Fruit fly (Drosophila melanogaster) whole organism, prepupa: Measurements from ENCODE around the gene CG11696.

Experiments used
- Blimp-1 ChIP-seq: fragments of 200-800 bp; sonication (Bioruptor generic); optimal IDR thresholded peaks from 3 replicates; lab custom pipeline; 2017; ENCODE audit warnings: missing biosample characterization, missing genetic modification characterization, mild to moderate bottlenecking, moderate library complexity, missing genetic modification reagents
- CG10669 ChIP-seq: fragments of 200-800 bp; sonication (Bioruptor generic); optimal IDR thresholded peaks from 3 replicates; lab custom pipeline; 2018; ENCODE audit warnings: missing biosample characterization, mild to moderate bottlenecking, missing genetic modification characterization, moderate library complexity
- CG11762 ChIP-seq: fragments of 200-800 bp; sonication (Bioruptor generic); optimal IDR thresholded peaks from 3 replicates; lab custom pipeline; 2016; ENCODE audit warnings: missing biosample characterization, missing genetic modification characterization; ENCODE audit not compliant: insufficient read depth
- CG15336 ChIP-seq: fragments of 200-800 bp; sonication (Bioruptor generic); IDR thresholded peaks from 2 replicates; pipeline ENCODE4 v1.3.6; 2022; ENCODE audit warnings: missing biosample characterization, missing genetic modification characterization
- CG16779 ChIP-seq: fragments of 200-800 bp; sonication (Bioruptor generic); optimal IDR thresholded peaks from 3 replicates; lab custom pipeline; 2017; ENCODE audit warnings: missing biosample characterization, mild to moderate bottlenecking, missing genetic modification characterization
- CG31627 ChIP-seq: fragments of 200-800 bp; sonication (Bioruptor generic); optimal IDR thresholded peaks from 3 replicates; lab custom pipeline; 2016; ENCODE audit warnings: missing biosample characterization, missing genetic modification characterization
- CG3919 ChIP-seq: fragments of 200-800 bp; sonication (Bioruptor generic); optimal IDR thresholded peaks from 3 replicates; lab custom pipeline; 2016; ENCODE audit warnings: missing biosample characterization, missing genetic modification characterization
- CG6163 ChIP-seq: fragments of 200-800 bp; sonication (Bioruptor generic); IDR thresholded peaks from 3 replicates; pipeline ENCODE4 v1.3.6; 2022; ENCODE audit warnings: missing biosample characterization, missing genetic modification characterization
- CG6276 ChIP-seq: fragments of 200-800 bp; sonication (Bioruptor generic); optimal IDR thresholded peaks from 2 replicates; lab custom pipeline; 2017; ENCODE audit warnings: missing biosample characterization, mild to moderate bottlenecking, missing genetic modification characterization
- CG6792 ChIP-seq: fragments of 200-800 bp; sonication (Bioruptor generic); optimal IDR thresholded peaks from 3 replicates; lab custom pipeline; 2016; ENCODE audit warnings: missing biosample characterization, missing genetic modification characterization
- CG6808 ChIP-seq: fragments of 200-800 bp; sonication (Bioruptor generic); optimal IDR thresholded peaks from 3 replicates; lab custom pipeline; 2017; ENCODE audit warnings: missing biosample characterization, missing genetic modification characterization, mild to moderate bottlenecking, moderate library complexity, missing genetic modification reagents
- CG6854 ChIP-seq: fragments of 200-800 bp; sonication (Bioruptor generic); optimal IDR thresholded peaks from 2 replicates; lab custom pipeline; 2017; ENCODE audit warnings: missing biosample characterization, mild to moderate bottlenecking, missing genetic modification characterization
- CG7368 ChIP-seq: fragments of 200-800 bp; sonication (Bioruptor generic); optimal IDR thresholded peaks from 3 replicates; lab custom pipeline; 2016; ENCODE audit warnings: missing biosample characterization, missing genetic modification characterization
- CG8319 ChIP-seq: fragments of 200-800 bp; sonication (Bioruptor generic); optimal IDR thresholded peaks from 3 replicates; lab custom pipeline; 2016; ENCODE audit warnings: missing biosample characterization, missing genetic modification characterization
- CG8632 ChIP-seq: fragments of 200-800 bp; sonication (Bioruptor generic); optimal IDR thresholded peaks from 3 replicates; lab custom pipeline; 2016; ENCODE audit warnings: missing biosample characterization, missing genetic modification characterization
- CG9139 ChIP-seq: fragments of 200-800 bp; sonication (Bioruptor generic); optimal IDR thresholded peaks from 3 replicates; lab custom pipeline; 2017; ENCODE audit warnings: missing biosample characterization, mild to moderate bottlenecking, missing genetic modification characterization
- Eip75B ChIP-seq: fragments of 200-800 bp; sonication (Bioruptor generic); optimal IDR thresholded peaks from 3 replicates; lab custom pipeline; 2016; ENCODE audit warnings: missing biosample characterization, missing genetic modification characterization
- Eip93F ChIP-seq: fragments of 200-800 bp; sonication (Bioruptor generic); optimal IDR thresholded peaks from 2 replicates; lab custom pipeline; 2016; ENCODE audit warnings: missing biosample characterization, mild to moderate bottlenecking, missing genetic modification characterization
- Ets96B ChIP-seq: fragments of 200-800 bp; optimal IDR thresholded peaks from 2 replicates; lab custom pipeline; 2019; ENCODE audit warnings: missing biosample characterization, mild to moderate bottlenecking, missing genetic modification characterization, moderate library complexity
- Gug ChIP-seq: fragments of 200-800 bp; sonication (Bioruptor generic); IDR thresholded peaks from 2 replicates; pipeline ENCODE4 v1.3.6; 2022; ENCODE audit warnings: missing biosample characterization, missing genetic modification characterization
- Hr38 ChIP-seq: sonication (Bioruptor generic); optimal IDR thresholded peaks from 2 replicates; lab custom pipeline; 2016; ENCODE audit warnings: missing biosample characterization, missing genetic modification characterization
- Hr39 ChIP-seq: fragments of 200-800 bp; sonication (Bioruptor generic); optimal IDR thresholded peaks from 2 replicates; lab custom pipeline; 2016; ENCODE audit warnings: missing biosample characterization, missing genetic modification characterization
- Hr4 ChIP-seq: fragments of 200-800 bp; sonication (Bioruptor generic); optimal IDR thresholded peaks from 3 replicates; lab custom pipeline; 2016; ENCODE audit warnings: missing biosample characterization, missing genetic modification characterization
- Met ChIP-seq: fragments of 200-800 bp; sonication (Bioruptor generic); optimal IDR thresholded peaks from 3 replicates; lab custom pipeline; 2016; ENCODE audit warnings: missing biosample characterization, missing genetic modification characterization
- OdsH ChIP-seq: fragments of 200-800 bp; sonication (Bioruptor generic); optimal IDR thresholded peaks from 3 replicates; lab custom pipeline; 2016; ENCODE audit warnings: missing biosample characterization, missing genetic modification characterization
- Smox ChIP-seq: fragments of 200-800 bp; sonication (Bioruptor generic); optimal IDR thresholded peaks from 3 replicates; lab custom pipeline; 2016; ENCODE audit warnings: missing biosample characterization, missing genetic modification characterization
- Sox14 ChIP-seq: fragments of 200-800 bp; sonication (Bioruptor generic); optimal IDR thresholded peaks from 3 replicates; lab custom pipeline; 2016; ENCODE audit warnings: missing biosample characterization, missing genetic modification characterization
- Sox15 ChIP-seq: fragments of 200-800 bp; sonication (Bioruptor generic); optimal IDR thresholded peaks from 3 replicates; lab custom pipeline; 2016; ENCODE audit warnings: missing biosample characterization, missing genetic modification characterization
- achi ChIP-seq: fragments of 200-800 bp; sonication (Bioruptor generic); optimal IDR thresholded peaks from 3 replicates; lab custom pipeline; 2016; ENCODE audit warnings: missing biosample characterization, missing genetic modification characterization
- cyc ChIP-seq: fragments of 200-800 bp; sonication (Bioruptor generic); optimal IDR thresholded peaks from 3 replicates; lab custom pipeline; 2016; ENCODE audit warnings: missing biosample characterization, missing genetic modification characterization
- dac ChIP-seq: fragments of 200-800 bp; sonication (Bioruptor generic); optimal IDR thresholded peaks from 2 replicates; lab custom pipeline; 2017; ENCODE audit warnings: missing biosample characterization, mild to moderate bottlenecking, missing genetic modification characterization
- dsx ChIP-seq: fragments of 200-800 bp; optimal IDR thresholded peaks from 3 replicates; lab custom pipeline; 2019; ENCODE audit warnings: missing biosample characterization, mild to moderate bottlenecking, missing genetic modification characterization, moderate library complexity; ENCODE audit not compliant: poor library complexity, severe bottlenecking
- eg ChIP-seq: fragments of 200-800 bp; sonication (Bioruptor generic); IDR thresholded peaks from 3 replicates; pipeline ENCODE4 v1.3.6; 2022; ENCODE audit warnings: missing biosample characterization, missing genetic modification characterization
- esn ChIP-seq: fragments of 200-800 bp; sonication (Bioruptor generic); optimal IDR thresholded peaks from 2 replicates; lab custom pipeline; 2016; ENCODE audit warnings: missing biosample characterization, mild to moderate bottlenecking, missing genetic modification characterization, moderate library complexity
- fd59A ChIP-seq: fragments of 200-800 bp; sonication (Bioruptor generic); optimal IDR thresholded peaks from 2 replicates; lab custom pipeline; 2017; ENCODE audit warnings: missing biosample characterization, mild to moderate bottlenecking, missing genetic modification characterization, missing genetic modification reagents
- fkh ChIP-seq: fragments of 200-800 bp; sonication (Bioruptor generic); optimal IDR thresholded peaks from 3 replicates; lab custom pipeline; 2017; ENCODE audit warnings: missing biosample characterization, mild to moderate bottlenecking, missing genetic modification characterization, moderate library complexity
- lz ChIP-seq: fragments of 200-800 bp; sonication (Bioruptor generic); optimal IDR thresholded peaks from 3 replicates; lab custom pipeline; 2016; ENCODE audit warnings: missing biosample characterization, missing genetic modification characterization
- net ChIP-seq: fragments of 200-800 bp; sonication (Bioruptor generic); optimal IDR thresholded peaks from 3 replicates; lab custom pipeline; 2016; ENCODE audit warnings: missing biosample characterization, missing genetic modification characterization
- pdm3 ChIP-seq: fragments of 200-800 bp; sonication (Bioruptor generic); optimal IDR thresholded peaks from 3 replicates; lab custom pipeline; 2016; ENCODE audit warnings: missing biosample characterization, missing genetic modification characterization
- salr ChIP-seq, 2 experiments: fragments of 200-800 bp; sonication (Bioruptor generic); optimal IDR thresholded peaks; 3 replicates each; lab custom pipeline; 2016 to 2018; ENCODE audit warnings: missing biosample characterization in 2 of 2, missing genetic modification characterization in 2 of 2, mild to moderate bottlenecking in 1 of 2
- ss ChIP-seq, 2 experiments: fragments of 200-800 bp; sonication (Bioruptor generic); optimal IDR thresholded peaks; 2 replicates in 1 of 2; 3 replicates in 1 of 2; lab custom pipeline; 2017 to 2018; ENCODE audit warnings: mild to moderate bottlenecking in 2 of 2, missing biosample characterization in 2 of 2, missing genetic modification characterization in 2 of 2, moderate library complexity in 1 of 2
- svp ChIP-seq: fragments of 200-800 bp; sonication (Bioruptor generic); peaks from one replicate; lab custom pipeline; 2016; ENCODE audit warnings: missing biosample characterization, missing genetic modification characterization
- topi ChIP-seq: fragments of 200-800 bp; sonication (Bioruptor generic); optimal IDR thresholded peaks from 3 replicates; lab custom pipeline; 2016; ENCODE audit warnings: missing biosample characterization, missing genetic modification characterization
- vri ChIP-seq: fragments of 200-800 bp; sonication (Bioruptor generic); optimal IDR thresholded peaks from 3 replicates; lab custom pipeline; 2016; ENCODE audit warnings: missing biosample characterization, mild to moderate bottlenecking, missing genetic modification characterization

The CG11696 gene

DNA sequence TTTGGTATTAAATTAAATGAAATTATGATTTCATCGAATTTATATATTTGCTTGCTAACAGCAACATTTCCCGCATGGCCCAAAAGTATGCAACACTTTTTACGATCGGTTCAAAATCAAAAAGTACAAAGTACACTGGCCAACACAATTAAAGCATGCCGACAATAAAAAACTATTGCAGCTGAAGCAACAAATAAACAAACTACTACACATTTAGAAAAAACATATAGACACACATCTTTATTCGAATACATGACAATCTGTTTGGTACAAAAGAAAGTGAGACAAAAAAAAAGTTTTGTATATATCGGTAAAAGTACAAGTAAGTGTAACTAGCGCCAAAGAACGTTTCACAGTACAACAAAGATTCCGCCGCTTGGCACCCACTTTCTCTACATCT lies 18.5 kb upstream of the CG11696 start (continued):
- TF ChIP-seq CG10669 (GFP tag; lab: Kevin White, UChicago) (peak; percentile 41), salr (GFP tag; optimal IDR thresholded peaks at IDR 0.05; lab: Kevin White, UChicago) (no peak), CG8319 (GFP tag; lab: Kevin White, UChicago) (no peak), cyc (GFP tag; lab: Kevin White, UChicago) (peak; percentile 1), CG6854 (GFP tag; lab: Kevin White, UChicago) (no peak), CG7368 (no peak), CG16779 (tag; lab: Kevin White, UChicago) (no peak), net (GFP tag; lab: Kevin White, UChicago) (peak; percentile 24), ss (GFP tag; optimal IDR thresholded peaks at IDR 0.05; lab: Kevin White, UChicago) (peak in 1 of 2 experiments; percentile 3), fkh (GFP tag; lab: Kevin White, UChicago) (no peak), Hr38 (GFP tag; lab: Kevin White, UChicago) (no peak), dac (GFP tag; lab: Kevin White, UChicago) (no peak), Hr39 (GFP tag; lab: Kevin White, UChicago) (no peak), CG3919 (GFP tag; lab: Kevin White, UChicago) (no peak), Gug (GFP tag; lab: Robert Waterston, UW) (no peak), Sox14 (GFP tag; lab: Kevin White, UChicago) (no peak), CG15336 (GFP tag; lab: Robert Waterston, UW) (0 out of 2 replicates have a peak, but pooled peaks have one; percentile 13), lz (GFP tag; lab: Kevin White, UChicago) (peak; percentile 1), Met (GFP tag; lab: Kevin White, UChicago) (no peak)

DNA sequence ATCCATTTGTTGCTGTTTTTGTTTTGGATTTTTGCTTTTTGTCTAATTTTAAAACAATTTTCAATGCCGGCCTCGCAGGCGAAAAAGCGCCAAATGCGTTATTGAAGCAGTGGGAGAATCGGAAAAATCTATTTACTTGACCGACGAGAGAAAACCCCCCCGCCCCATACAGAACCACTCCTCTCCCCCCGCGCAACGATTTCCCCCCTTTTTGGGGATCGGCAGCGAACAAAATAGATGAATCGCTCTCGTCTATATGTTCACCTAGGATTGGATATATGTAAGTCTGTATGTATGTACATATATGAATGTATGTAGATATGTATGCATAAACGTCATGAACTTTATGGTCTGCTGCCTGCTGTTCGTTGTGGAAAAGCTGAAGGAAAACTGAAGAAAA lies 16.8 kb upstream of the CG11696 start:
- TF ChIP-seq net (GFP tag; lab: Kevin White, UChicago) (no peak), CG31627 (GFP tag; lab: Kevin White, UChicago) (no peak), achi (GFP tag; lab: Kevin White, UChicago) (no peak), Blimp-1 (GFP tag; lab: Kevin White, UChicago) (no peak), CG6276 (GFP tag; lab: Kevin White, UChicago) (no peak), Gug (GFP tag; lab: Robert Waterston, UW) (no peak), Ets96B (tag; lab: Kevin White, UChicago) (no peak), Hr4 (no peak), fkh (GFP tag; lab: Kevin White, UChicago) (no peak), Eip75B (no peak), Hr38 (GFP tag; lab: Kevin White, UChicago) (no peak)

DNA sequence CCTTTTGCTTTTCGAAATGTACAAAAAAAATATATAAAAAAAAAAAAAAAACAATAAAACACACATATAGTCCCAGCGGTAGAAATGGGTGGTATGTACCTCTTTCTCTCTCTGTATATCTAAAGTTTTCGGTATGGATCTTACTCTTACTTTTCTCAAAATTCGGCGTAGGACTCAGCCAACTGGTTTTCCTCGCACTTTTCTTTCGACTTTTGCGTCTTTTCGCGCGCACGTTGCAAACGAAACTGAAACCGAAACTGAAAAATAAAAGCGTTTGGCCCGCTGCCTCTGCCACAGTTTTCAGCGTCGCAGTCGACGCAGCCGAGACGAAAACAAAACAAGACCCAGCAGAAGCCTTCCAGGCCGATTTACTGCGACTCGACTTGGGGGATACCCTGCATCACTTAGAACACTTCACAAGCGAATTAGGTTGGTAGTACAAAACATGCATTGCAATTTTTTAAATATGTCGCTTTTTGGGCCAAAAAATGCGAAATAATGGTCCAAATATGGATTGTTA lies 15.1 kb upstream of the CG11696 start, which contains the start of gene CG1572:
Gene CG1572 (minus strand): TSS at position 266 of the 520 bp plus-strand sequence.
- TF ChIP-seq CG8319 (GFP tag; lab: Kevin White, UChicago) = no peak
- TF ChIP-seq CG6163 (GFP tag; lab: Robert Waterston, UW) = peak; percentile 63
- TF ChIP-seq Sox14 (GFP tag; lab: Kevin White, UChicago) = no peak
- no peak for TF ChIP-seq fd59A (GFP tag; lab: Kevin White, UChicago)
- TF ChIP-seq fkh (GFP tag; lab: Kevin White, UChicago) = no peak
- no peak for TF ChIP-seq CG11762 (GFP tag; lab: Kevin White, UChicago)
- no peak for TF ChIP-seq CG9139 (GFP tag; lab: Kevin White, UChicago)
- no peak for TF ChIP-seq Sox15 (GFP tag; lab: Kevin White, UChicago)
- peak; percentile 10 for TF ChIP-seq Eip75B
- no peak for TF ChIP-seq Gug (GFP tag; lab: Robert Waterston, UW)
- peak; percentile 67 for TF ChIP-seq svp (GFP tag; lab: Kevin White, UChicago)
- TF ChIP-seq pdm3 (GFP tag; lab: Kevin White, UChicago) = no peak
- TF ChIP-seq lz (GFP tag; lab: Kevin White, UChicago) = no peak
- TF ChIP-seq CG6792 (GFP tag; lab: Kevin White, UChicago) = no peak
- TF ChIP-seq CG6808 (GFP tag; lab: Kevin White, UChicago) = no peak
- peak; percentile 95 for TF ChIP-seq Blimp-1 (GFP tag; lab: Kevin White, UChicago)
- TF ChIP-seq OdsH (GFP tag; lab: Kevin White, UChicago) = no peak
- TF ChIP-seq CG3919 (GFP tag; lab: Kevin White, UChicago) = no peak
- TF ChIP-seq CG31627 (GFP tag; lab: Kevin White, UChicago) = no peak
- TF ChIP-seq dsx (GFP tag; lab: Kevin White, UChicago) = no peak
- no peak for TF ChIP-seq cyc (GFP tag; lab: Kevin White, UChicago)
- TF ChIP-seq vri (GFP tag; lab: Kevin White, UChicago) = peak; percentile 69
- TF ChIP-seq ss (GFP tag; optimal IDR thresholded peaks at IDR 0.05; lab: Kevin White, UChicago) = no peak
- TF ChIP-seq CG8632 (GFP tag; lab: Kevin White, UChicago) = no peak
- TF ChIP-seq Hr39 (GFP tag; lab: Kevin White, UChicago) = no peak
- TF ChIP-seq achi (GFP tag; lab: Kevin White, UChicago) = peak; percentile 14
- peak; percentile 16 for TF ChIP-seq Eip93F
- TF ChIP-seq topi (GFP tag; lab: Kevin White, UChicago) = peak; percentile 5
- peak; percentile 53 for TF ChIP-seq esn (GFP tag; lab: Kevin White, UChicago)
- peak; percentile 52; the same call in 2 of the 3 replicates for TF ChIP-seq eg
- peak; percentile 23 for TF ChIP-seq Smox (GFP tag; lab: Kevin White, UChicago)
- peak; percentile 22 for TF ChIP-seq Hr4
